Fruit fly (Drosophila melanogaster): ENCODE data around the gene RpS8.

The RpS8 gene

dm6 chr3R:29876232-29876631 is 14.8 kb downstream of the RpS8 start:
- TF ChIP-seq EcR (GFP tag; optimal IDR thresholded peaks at IDR 0.05) (no peak), CG8478 (optimal IDR thresholded peaks at IDR 0.05) (no peak), pan (optimal IDR thresholded peaks at IDR 0.05) (no peak), usp (GFP tag; optimal IDR thresholded peaks at IDR 0.05) (no peak), psq (optimal IDR thresholded peaks at IDR 0.05) (no peak), Dll (optimal IDR thresholded peaks at IDR 0.05) (no peak)

- no peak for TF ChIP-seq CG8478 (optimal IDR thresholded peaks at IDR 0.05)
- TF ChIP-seq pan (optimal IDR thresholded peaks at IDR 0.05) = no peak
- TF ChIP-seq EcR (GFP tag; optimal IDR thresholded peaks at IDR 0.05) = no peak
- TF ChIP-seq usp (GFP tag; optimal IDR thresholded peaks at IDR 0.05) = no peak
- no peak for TF ChIP-seq Dll (optimal IDR thresholded peaks at IDR 0.05)
- TF ChIP-seq psq (optimal IDR thresholded peaks at IDR 0.05) = no peak
These were observed 15.4 kb downstream of the RpS8 start, which contains the start of gene CG31038 for dm6 chr3R:29876733-29877193. CG31038 (plus strand) TSS chr3R:29877059.

DNA sequence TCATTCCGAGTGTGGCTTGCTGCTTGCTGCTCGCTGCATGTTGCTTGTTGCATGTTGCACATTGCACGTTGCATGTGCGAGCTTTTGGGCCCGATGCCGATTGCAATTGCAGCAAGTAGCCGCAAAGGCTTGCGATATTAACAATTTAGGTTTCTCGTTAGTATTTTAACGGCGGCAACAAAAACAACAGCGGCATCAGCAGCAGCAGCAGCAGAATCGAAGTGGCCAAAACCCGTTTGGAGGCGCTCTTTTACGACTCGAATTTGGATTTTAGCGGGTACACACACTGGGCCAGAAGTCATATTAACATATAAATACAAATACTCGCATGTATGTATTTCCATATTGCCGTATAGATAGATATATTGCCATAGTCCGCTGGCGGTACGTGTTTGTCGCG is 18.9 kb downstream of the RpS8 start:
- TF ChIP-seq usp (GFP tag; optimal IDR thresholded peaks at IDR 0.05) (no peak), pan (optimal IDR thresholded peaks at IDR 0.05) (no peak), CG8478 (optimal IDR thresholded peaks at IDR 0.05) (no peak), psq (optimal IDR thresholded peaks at IDR 0.05) (no peak), EcR (GFP tag; optimal IDR thresholded peaks at IDR 0.05) (no peak), Dll (optimal IDR thresholded peaks at IDR 0.05) (no peak)

DNA sequence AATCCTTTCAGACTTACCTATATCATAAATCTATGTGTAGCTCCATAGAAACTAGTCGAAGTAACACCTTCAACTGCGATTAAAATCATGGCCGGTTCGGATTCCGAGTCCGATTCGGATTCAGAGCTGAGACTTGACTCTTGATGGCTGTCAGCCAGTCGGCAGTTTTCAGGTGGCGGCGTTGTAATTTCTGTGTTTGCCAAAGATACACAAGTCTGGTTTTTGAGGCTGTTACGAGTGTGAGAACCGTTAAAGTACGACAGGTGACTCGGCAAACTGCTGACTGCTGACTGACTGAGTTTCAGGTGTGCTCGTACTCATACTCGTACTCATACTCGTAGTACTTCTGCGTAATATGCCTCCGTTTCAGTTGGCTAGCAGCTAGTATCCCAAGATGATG is 29.8 kb downstream of the RpS8 start:
- TF ChIP-seq Dll (optimal IDR thresholded peaks at IDR 0.05) (no peak), EcR (GFP tag; optimal IDR thresholded peaks at IDR 0.05) (no peak), usp (GFP tag; optimal IDR thresholded peaks at IDR 0.05) (no peak), pan (optimal IDR thresholded peaks at IDR 0.05) (no peak), psq (optimal IDR thresholded peaks at IDR 0.05) (no peak), CG8478 (optimal IDR thresholded peaks at IDR 0.05) (no peak)

- no peak for TF ChIP-seq Dll (optimal IDR thresholded peaks at IDR 0.05)
- TF ChIP-seq EcR (GFP tag; optimal IDR thresholded peaks at IDR 0.05) = no peak
- TF ChIP-seq pan (optimal IDR thresholded peaks at IDR 0.05) = no peak
- TF ChIP-seq CG8478 (optimal IDR thresholded peaks at IDR 0.05) = no peak
- TF ChIP-seq usp (GFP tag; optimal IDR thresholded peaks at IDR 0.05) = no peak
- TF ChIP-seq psq (optimal IDR thresholded peaks at IDR 0.05) = no peak
These were observed 31.6 kb downstream of the RpS8 start for dm6 chr3R:29893030-29893429.

DNA sequence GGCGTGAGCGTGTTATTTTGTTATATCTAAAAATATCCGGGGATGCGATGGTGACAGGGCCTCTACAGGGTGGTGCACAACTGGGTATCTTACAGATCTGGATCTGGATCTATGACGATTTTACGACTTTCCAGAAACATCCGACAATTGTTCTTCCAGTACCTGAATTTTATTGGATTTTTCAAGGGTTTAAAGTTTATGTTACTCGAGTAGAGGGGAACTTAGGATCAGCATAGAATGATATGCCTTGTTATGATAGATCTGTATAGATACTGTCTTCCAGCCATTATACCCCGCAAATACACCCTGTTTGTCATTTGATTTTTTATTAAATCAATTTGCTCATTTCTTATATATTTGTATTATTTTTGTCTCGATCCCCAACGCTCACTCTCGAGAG is 33.0 kb downstream of the RpS8 start:
- TF ChIP-seq pan (optimal IDR thresholded peaks at IDR 0.05) (no peak), usp (GFP tag; optimal IDR thresholded peaks at IDR 0.05) (no peak), Dll (optimal IDR thresholded peaks at IDR 0.05) (no peak), CG8478 (optimal IDR thresholded peaks at IDR 0.05) (no peak), psq (optimal IDR thresholded peaks at IDR 0.05) (no peak), EcR (GFP tag; optimal IDR thresholded peaks at IDR 0.05) (no peak)

dm6 chr3R:29898588-29898987 is 37.2 kb downstream of the RpS8 start:
- TF ChIP-seq EcR (GFP tag; optimal IDR thresholded peaks at IDR 0.05) (no peak), usp (GFP tag; optimal IDR thresholded peaks at IDR 0.05) (no peak), psq (optimal IDR thresholded peaks at IDR 0.05) (no peak), Dll (optimal IDR thresholded peaks at IDR 0.05) (no peak), pan (optimal IDR thresholded peaks at IDR 0.05) (no peak), CG8478 (optimal IDR thresholded peaks at IDR 0.05) (no peak)

dm6 chr3R:29899635-29900034 is 38.3 kb downstream of the RpS8 start:
- TF ChIP-seq EcR (GFP tag; optimal IDR thresholded peaks at IDR 0.05) = no peak
- no peak for TF ChIP-seq Dll (optimal IDR thresholded peaks at IDR 0.05)
- TF ChIP-seq usp (GFP tag; optimal IDR thresholded peaks at IDR 0.05) = no peak
- no peak for TF ChIP-seq pan (optimal IDR thresholded peaks at IDR 0.05)
- TF ChIP-seq psq (optimal IDR thresholded peaks at IDR 0.05) = no peak

DNA sequence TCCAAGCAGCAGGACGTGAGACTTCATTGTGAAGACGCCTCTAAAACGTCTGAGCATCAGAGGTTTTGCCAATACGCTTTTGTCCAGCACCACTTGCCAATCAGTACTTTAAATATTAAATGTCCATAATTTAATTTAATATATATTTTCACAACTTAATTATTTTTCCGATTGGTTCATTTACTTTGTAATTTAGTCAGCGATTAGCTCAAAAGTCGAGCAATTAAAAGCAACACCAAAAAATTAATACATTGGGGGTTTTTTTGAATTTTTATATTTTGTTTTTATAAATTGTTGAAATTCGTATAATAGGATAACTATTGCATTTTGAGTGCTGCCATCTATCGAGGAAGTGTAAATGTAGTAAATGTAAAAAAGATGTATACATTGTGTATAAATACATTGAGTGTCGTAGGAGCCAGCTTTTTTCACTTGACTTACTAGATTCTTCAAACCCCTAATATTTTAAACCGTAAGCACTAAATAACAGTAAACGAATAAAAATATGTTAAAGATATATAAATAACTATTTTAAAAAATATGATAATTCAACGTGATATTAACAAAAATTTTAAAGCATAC is 42.5 kb downstream of the RpS8 start, which contains the start of gene CG15517:
CG15517 (minus strand) TSS at position 51 of the 582 bp plus-strand sequence.
- no peak for TF ChIP-seq pan (optimal IDR thresholded peaks at IDR 0.05)
- TF ChIP-seq Dll (optimal IDR thresholded peaks at IDR 0.05) = no peak
- no peak for TF ChIP-seq psq (optimal IDR thresholded peaks at IDR 0.05)
- no peak for TF ChIP-seq CG8478 (optimal IDR thresholded peaks at IDR 0.05)

DNA sequence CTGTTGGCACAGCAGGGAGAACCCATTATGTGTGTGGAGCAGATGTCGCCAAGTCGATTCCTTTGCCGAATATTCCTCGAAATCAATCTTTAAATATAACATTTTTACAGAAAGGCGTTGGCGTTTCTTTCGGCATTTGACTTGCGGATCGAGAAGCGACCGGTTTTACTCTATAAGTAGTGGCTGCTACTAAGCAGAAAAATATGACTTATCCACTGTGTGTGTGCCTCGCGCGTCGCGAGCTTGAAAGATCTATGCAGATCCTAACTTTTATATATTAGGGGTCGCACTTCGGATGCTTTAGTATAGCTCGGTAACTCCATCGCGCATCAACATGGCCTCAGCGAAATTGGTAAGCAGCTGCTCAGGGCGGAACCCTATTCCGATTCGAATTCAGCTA is 43.8 kb downstream of the RpS8 start, which contains the start of gene CG15515:
CG15515 (plus strand) TSS at position 301 of the 400 bp plus-strand sequence.
- TF ChIP-seq usp (GFP tag; optimal IDR thresholded peaks at IDR 0.05) = no peak
- no peak for TF ChIP-seq pan (optimal IDR thresholded peaks at IDR 0.05)
- no peak for TF ChIP-seq EcR (GFP tag; optimal IDR thresholded peaks at IDR 0.05)
- TF ChIP-seq CG8478 (optimal IDR thresholded peaks at IDR 0.05) = no peak
- TF ChIP-seq psq (optimal IDR thresholded peaks at IDR 0.05) = no peak
- no peak for TF ChIP-seq Dll (optimal IDR thresholded peaks at IDR 0.05)

- TF ChIP-seq EcR (GFP tag; optimal IDR thresholded peaks at IDR 0.05) (no peak), CG8478 (optimal IDR thresholded peaks at IDR 0.05) (no peak), Dll (optimal IDR thresholded peaks at IDR 0.05) (no peak), psq (optimal IDR thresholded peaks at IDR 0.05) (no peak), pan (optimal IDR thresholded peaks at IDR 0.05) (no peak), usp (GFP tag; optimal IDR thresholded peaks at IDR 0.05) (no peak)
These were observed 46.3 kb downstream of the RpS8 start, which contains the start of gene CG31036 for dm6 chr3R:29907601-29908175. CG31036 (plus strand) TSS chr3R:29908107.

Measured in whole organism.